Fruit fly (Drosophila melanogaster) whole organism, embryonic: ENCODE results near the gene CG14631.
A peak's percentile ranks its signal among the peaks of the same experiment; 100 is the strongest.

ENCODE experiments used
- B-H2 ChIP-seq: fragments of 200-800 bp; sonication (Bioruptor generic); optimal IDR thresholded peaks from 2 replicates; lab custom pipeline; 2018; ENCODE audit warnings: missing biosample characterization, mild to moderate bottlenecking, missing genetic modification characterization
- C15 ChIP-seq: fragments of 200-800 bp; sonication (Bioruptor generic); IDR thresholded peaks from 3 replicates; pipeline ENCODE4 v1.3.6; 2022; ENCODE audit warnings: missing biosample characterization, missing genetic modification characterization
- CG11560 ChIP-seq: fragments of 200-800 bp; sonication (Bioruptor generic); IDR thresholded peaks from 3 replicates; pipeline ENCODE4 v1.3.6; 2022; ENCODE audit warnings: missing biosample characterization, missing genetic modification characterization
- CG11723 ChIP-seq: fragments of 200-800 bp; sonication (Bioruptor generic); optimal IDR thresholded peaks from 2 replicates; lab custom pipeline; 2017; ENCODE audit warnings: missing biosample characterization, mild to moderate bottlenecking, missing genetic modification characterization
- CG15514 ChIP-seq: fragments of 200-800 bp; sonication (Bioruptor generic); optimal IDR thresholded peaks from 3 replicates; lab custom pipeline; 2017; ENCODE audit warnings: missing biosample characterization, missing genetic modification characterization, mild to moderate bottlenecking, moderate library complexity, missing genetic modification reagents
- CG17186 ChIP-seq: fragments of 200-800 bp; sonication (Bioruptor generic); optimal IDR thresholded peaks from 3 replicates; lab custom pipeline; 2017; ENCODE audit warnings: missing biosample characterization, missing genetic modification reagents, missing genetic modification characterization
- CG17359 ChIP-seq: fragments of 200-800 bp; sonication (Bioruptor generic); optimal IDR thresholded peaks from 3 replicates; lab custom pipeline; 2018; ENCODE audit warnings: missing biosample characterization, mild to moderate bottlenecking, missing genetic modification characterization, moderate library complexity
- CG17361 ChIP-seq: fragments of 200-800 bp; sonication (Bioruptor generic); IDR thresholded peaks from 3 replicates; pipeline ENCODE4 v1.3.6; 2022; ENCODE audit warnings: missing biosample characterization, missing genetic modification characterization
- CG17385 ChIP-seq: fragments of 200-800 bp; sonication (Bioruptor generic); optimal IDR thresholded peaks from 3 replicates; lab custom pipeline; 2018; ENCODE audit warnings: missing biosample characterization, mild to moderate bottlenecking, missing genetic modification characterization
- CG2116 ChIP-seq: fragments of 200-800 bp; sonication (Bioruptor generic); optimal IDR thresholded peaks from 3 replicates; lab custom pipeline; 2018; ENCODE audit warnings: missing biosample characterization, mild to moderate bottlenecking, missing genetic modification characterization
- CG2129 ChIP-seq: fragments of 200-800 bp; sonication (Bioruptor generic); IDR thresholded peaks from 2 replicates; pipeline ENCODE4 v1.3.6; 2022; ENCODE audit warnings: missing biosample characterization, missing genetic modification characterization; ENCODE audit not compliant: partially characterized antibody
- CG31365 ChIP-seq: fragments of 200-800 bp; sonication (Bioruptor generic); optimal IDR thresholded peaks from 2 replicates; lab custom pipeline; 2018; ENCODE audit warnings: missing biosample characterization, mild to moderate bottlenecking, missing genetic modification characterization
- CG3726 ChIP-seq: fragments of 200-800 bp; sonication (Bioruptor generic); IDR thresholded peaks from 3 replicates; pipeline ENCODE4, ENCODE4 v1.3.6; 2022; ENCODE audit warnings: missing biosample characterization, missing genetic modification characterization
- CG6683 ChIP-seq: fragments of 200-800 bp; sonication (Bioruptor generic); optimal IDR thresholded peaks from 2 replicates; lab custom pipeline; 2017; ENCODE audit warnings: missing biosample characterization, mild to moderate bottlenecking, missing genetic modification characterization, missing genetic modification reagents
- CG7987 ChIP-seq: fragments of 200-800 bp; sonication (Bioruptor generic); optimal IDR thresholded peaks from 2 replicates; lab custom pipeline; 2018; ENCODE audit warnings: missing biosample characterization, mild to moderate bottlenecking, missing genetic modification characterization, moderate library complexity
- CG8089 ChIP-seq: fragments of 200-800 bp; sonication (Bioruptor generic); optimal IDR thresholded peaks from 3 replicates; lab custom pipeline; 2016; ENCODE audit warnings: missing biosample characterization, missing genetic modification characterization
- CG8359 ChIP-seq: fragments of 200-800 bp; sonication (Bioruptor generic); optimal IDR thresholded peaks from 2 replicates; lab custom pipeline; 2017; ENCODE audit warnings: missing biosample characterization, mild to moderate bottlenecking, missing genetic modification characterization, borderline replicate concordance
- CG8765 ChIP-seq: fragments of 200-800 bp; sonication (Bioruptor generic); IDR thresholded peaks from 2 replicates; pipeline ENCODE4 v1.3.6; 2022; ENCODE audit warnings: missing biosample characterization, missing genetic modification characterization
- Camta ChIP-seq: fragments of 200-800 bp; sonication (Bioruptor generic); optimal IDR thresholded peaks from 2 replicates; lab custom pipeline; 2016; ENCODE audit warnings: missing biosample characterization, missing genetic modification characterization
- Ets97D ChIP-seq: fragments of 200-800 bp; sonication (Bioruptor generic); optimal IDR thresholded peaks from 3 replicates; lab custom pipeline; 2016; ENCODE audit warnings: missing biosample characterization, missing genetic modification characterization
- HLHmδ ChIP-seq: fragments of 200-800 bp; sonication (Bioruptor generic); optimal IDR thresholded peaks from 2 replicates; lab custom pipeline; 2018; ENCODE audit warnings: missing biosample characterization, mild to moderate bottlenecking, missing genetic modification characterization, moderate library complexity
- Hr78 ChIP-seq, 2 experiments: fragments of 200-800 bp in 1 of 2; fragments of >200 bp in 1 of 2; sonication (Bioruptor generic) in 1 of 2; optimal IDR thresholded peaks; 2 replicates each; lab custom pipeline; 2017 to 2019; ENCODE audit warnings: missing biosample characterization in 2 of 2, missing genetic modification characterization in 2 of 2, mild to moderate bottlenecking in 1 of 2, moderate library complexity in 1 of 2
- MESR4 ChIP-seq: fragments of 200-800 bp; sonication (Bioruptor generic); optimal IDR thresholded peaks from 2 replicates; lab custom pipeline; 2018; ENCODE audit warnings: missing biosample characterization, mild to moderate bottlenecking, missing genetic modification characterization, moderate library complexity
- Myb ChIP-seq: fragments of 200-800 bp; sonication (Bioruptor generic); optimal IDR thresholded peaks from 2 replicates; lab custom pipeline; 2016; ENCODE audit warnings: missing biosample characterization, missing genetic modification characterization
- NK7.1 ChIP-seq: fragments of 200-800 bp; sonication (Bioruptor generic); optimal IDR thresholded peaks from 3 replicates; lab custom pipeline; 2016; ENCODE audit warnings: missing biosample characterization, missing genetic modification characterization
- Nf-YA ChIP-seq: fragments of 200-800 bp; sonication (Bioruptor generic); IDR thresholded peaks from 2 replicates; pipeline ENCODE4 v1.3.6; 2022; ENCODE audit warnings: missing biosample characterization, missing genetic modification characterization
- Nf-YC ChIP-seq: fragments of 200-800 bp; optimal IDR thresholded peaks from 3 replicates; lab custom pipeline; 2019; ENCODE audit warnings: missing biosample characterization, mild to moderate bottlenecking, missing genetic modification characterization, moderate library complexity
- Sin3A ChIP-seq: fragments of >200 bp; optimal IDR thresholded peaks from 2 replicates; lab custom pipeline; 2018
- Sry-δ ChIP-seq: fragments of 200-800 bp; sonication (Bioruptor generic); optimal IDR thresholded peaks from 2 replicates; lab custom pipeline; 2016; ENCODE audit warnings: missing biosample characterization, missing genetic modification characterization
- ab ChIP-seq: fragments of 200-800 bp; sonication (Bioruptor generic); optimal IDR thresholded peaks from 2 replicates; lab custom pipeline; 2016; ENCODE audit warnings: missing biosample characterization, missing genetic modification characterization
- abd-A ChIP-seq: fragments of 200-800 bp; sonication (Bioruptor generic); optimal IDR thresholded peaks from 3 replicates; lab custom pipeline; 2019; ENCODE audit warnings: missing biosample characterization, mild to moderate bottlenecking, missing genetic modification characterization, moderate library complexity
- amos ChIP-seq: fragments of 200-800 bp; sonication (Bioruptor generic); IDR thresholded peaks from 2 replicates; pipeline ENCODE4 v1.3.6; 2022; ENCODE audit warnings: missing biosample characterization, missing genetic modification characterization; ENCODE audit not compliant: partially characterized antibody
- bowl ChIP-seq: fragments of 200-800 bp; sonication (Bioruptor generic); IDR thresholded peaks from 2 replicates; pipeline ENCODE4 v1.3.6; 2022; ENCODE audit warnings: missing biosample characterization, missing genetic modification characterization
- cad ChIP-seq: fragments of >200 bp; optimal IDR thresholded peaks from 2 replicates; lab custom pipeline; 2017; ENCODE audit warnings: missing biosample characterization, missing genetic modification characterization
- caup ChIP-seq: fragments of 200-800 bp; sonication (Bioruptor generic); optimal IDR thresholded peaks from 3 replicates; lab custom pipeline; 2017; ENCODE audit warnings: missing biosample characterization, mild to moderate bottlenecking, missing genetic modification characterization, moderate library complexity; ENCODE audit not compliant: severe bottlenecking
- ci ChIP-seq: fragments of 200-800 bp; sonication (Bioruptor generic); IDR thresholded peaks from 3 replicates; pipeline ENCODE4 v1.3.6; 2022; ENCODE audit warnings: missing biosample characterization, missing genetic modification characterization
- dmrt11E ChIP-seq: fragments of 200-800 bp; sonication (Bioruptor generic); optimal IDR thresholded peaks from 3 replicates; lab custom pipeline; 2018; ENCODE audit warnings: missing biosample characterization, mild to moderate bottlenecking, missing genetic modification characterization, moderate library complexity
- gfzf ChIP-seq: fragments of 200-800 bp; sonication (Bioruptor generic); optimal IDR thresholded peaks from 2 replicates; lab custom pipeline; 2016; ENCODE audit warnings: missing biosample characterization, mild to moderate bottlenecking, missing genetic modification characterization, moderate library complexity
- gsb-n ChIP-seq: fragments of 200-800 bp; sonication (Bioruptor generic); optimal IDR thresholded peaks from 3 replicates; lab custom pipeline; 2018; ENCODE audit warnings: missing biosample characterization, mild to moderate bottlenecking, missing genetic modification characterization
- lilli ChIP-seq: fragments of 200-800 bp; sonication (Bioruptor generic); optimal IDR thresholded peaks from 3 replicates; lab custom pipeline; 2016; ENCODE audit warnings: missing biosample characterization, missing genetic modification characterization
- mirr ChIP-seq: fragments of 200-800 bp; sonication (Bioruptor generic); optimal IDR thresholded peaks from 3 replicates; lab custom pipeline; 2018; ENCODE audit warnings: missing biosample characterization, mild to moderate bottlenecking, missing genetic modification characterization
- nerfin-1 ChIP-seq: fragments of 200-800 bp; sonication (Bioruptor generic); optimal IDR thresholded peaks from 3 replicates; lab custom pipeline; 2019; ENCODE audit warnings: missing biosample characterization, mild to moderate bottlenecking, missing genetic modification characterization, moderate library complexity
- nerfin-2 ChIP-seq: fragments of 200-800 bp; sonication (Bioruptor generic); IDR thresholded peaks from 2 replicates; pipeline ENCODE4 v1.3.6; 2022; ENCODE audit warnings: missing biosample characterization, missing genetic modification characterization; ENCODE audit not compliant: partially characterized antibody
- run ChIP-seq: fragments of 200-800 bp; sonication (Bioruptor generic); optimal IDR thresholded peaks from 3 replicates; lab custom pipeline; 2018; ENCODE audit warnings: missing biosample characterization, mild to moderate bottlenecking, missing genetic modification characterization
- stwl ChIP-seq: fragments of 200-800 bp; sonication (Bioruptor generic); optimal IDR thresholded peaks from 3 replicates; lab custom pipeline; 2018; ENCODE audit warnings: missing biosample characterization, mild to moderate bottlenecking, missing genetic modification characterization, moderate library complexity
- unc-4 ChIP-seq: fragments of 200-800 bp; sonication (Bioruptor generic); IDR thresholded peaks from 2 replicates; pipeline ENCODE4 v1.3.6; 2022; ENCODE audit warnings: missing biosample characterization, missing genetic modification characterization; ENCODE audit not compliant: partially characterized antibody
- vvl ChIP-seq: fragments of 200-800 bp; sonication (Bioruptor generic); IDR thresholded peaks from 2 replicates; pipeline ENCODE4 v1.3.6; 2022; ENCODE audit warnings: missing biosample characterization, missing genetic modification characterization
- wek ChIP-seq: fragments of 200-800 bp; sonication (Bioruptor generic); optimal IDR thresholded peaks from 3 replicates; lab custom pipeline; 2018; ENCODE audit warnings: missing biosample characterization, mild to moderate bottlenecking, missing genetic modification characterization, moderate library complexity
- zen ChIP-seq: fragments of 200-800 bp; sonication (Bioruptor generic); optimal IDR thresholded peaks from 3 replicates; lab custom pipeline; 2018; ENCODE audit warnings: missing biosample characterization, mild to moderate bottlenecking, missing genetic modification characterization, moderate library complexity

Gene CG14631

dm6 chrX:1026511-1026910 is 14.7 kb downstream of the CG14631 start, which contains the start of the genes CG32814, CG11638 and CG3021:
CG32814 (minus strand) TSS chrX:1026700.
CG11638 (minus strand) TSS chrX:1026703.
CG3021 (plus strand) TSS chrX:1026791.
- TF ChIP-seq wek, result peak; percentile 0
- TF ChIP-seq B-H2, result peak; percentile 5
- TF ChIP-seq nerfin-2 (GFP tag; lab: Robert Waterston, UW), result no peak
- TF ChIP-seq Camta (GFP tag; lab: Kevin White, UChicago), result no peak
- peak; percentile 23 for TF ChIP-seq CG17359 (tag; lab: Kevin White, UChicago)
- TF ChIP-seq ab (GFP tag; lab: Kevin White, UChicago), result no peak
- TF ChIP-seq Hr78 (GFP tag; optimal IDR thresholded peaks at IDR 0.05; lab: Kevin White, UChicago), result no peak
- peak; percentile 60 for TF ChIP-seq Myb
- TF ChIP-seq stwl (tag; lab: Kevin White, UChicago), result peak; percentile 86
- TF ChIP-seq CG17186 (GFP tag; lab: Kevin White, UChicago), result no peak
- peak; percentile 40 for TF ChIP-seq Sry-δ
- no peak for TF ChIP-seq dmrt11E (tag; lab: Kevin White, UChicago)
- TF ChIP-seq mirr (GFP tag; lab: Kevin White, UChicago), result peak; percentile 9
- TF ChIP-seq nerfin-1 (tag; lab: Kevin White, UChicago), result peak; percentile 41
- no peak for TF ChIP-seq CG8765
- 0 out of 3 replicates have a peak, but pooled peaks have one; percentile 21 for TF ChIP-seq CG17361 (GFP tag; lab: Robert Waterston, UW)
- TF ChIP-seq CG6683 (GFP tag; lab: Kevin White, UChicago), result no peak
- no peak for TF ChIP-seq run (tag; lab: Kevin White, UChicago)
- TF ChIP-seq ci (GFP tag; lab: Robert Waterston, UW), result peak; percentile 79
- TF ChIP-seq MESR4 (GFP tag; lab: Kevin White, UChicago), result peak; percentile 36
- peak; percentile 59; the same call in 1 of the 2 replicates for TF ChIP-seq amos (GFP tag; lab: Robert Waterston, UW)
- no peak for TF ChIP-seq NK7.1 (GFP tag; lab: Kevin White, UChicago)
- no peak for TF ChIP-seq CG8089 (GFP tag; lab: Kevin White, UChicago)
- TF ChIP-seq CG2129 (GFP tag; lab: Robert Waterston, UW), result no peak
- peak; percentile 23 for TF ChIP-seq CG2116 (GFP tag; lab: Kevin White, UChicago)
- peak; percentile 45 for TF ChIP-seq CG7987 (GFP tag; lab: Kevin White, UChicago)
- TF ChIP-seq Ets97D (GFP tag; lab: Kevin White, UChicago), result peak; percentile 88
- TF ChIP-seq zen (tag; lab: Kevin White, UChicago), result peak; percentile 4
- no peak for TF ChIP-seq lilli (GFP tag; lab: Kevin White, UChicago)
- 0 out of 2 replicates have a peak, but pooled peaks have one; percentile 19 for TF ChIP-seq bowl (GFP tag; lab: Robert Waterston, UW)
- peak; percentile 45 for TF ChIP-seq caup (GFP tag; lab: Kevin White, UChicago)
- peak; percentile 78 for TF ChIP-seq CG15514 (GFP tag; lab: Kevin White, UChicago)
- TF ChIP-seq C15 (GFP tag; lab: Robert Waterston, UW), result no peak
- peak; percentile 46 for TF ChIP-seq HLHmδ
- no peak for TF ChIP-seq Sin3A (lab: Kevin White, UChicago)
- peak; percentile 73 for TF ChIP-seq gfzf (GFP tag; lab: Kevin White, UChicago)
- TF ChIP-seq unc-4 (GFP tag; lab: Robert Waterston, UW), result peak; percentile 53; the same call in 1 of the 2 replicates
- TF ChIP-seq CG11560, result no peak
- peak; percentile 37 for TF ChIP-seq CG31365
- TF ChIP-seq CG17385 (GFP tag; lab: Kevin White, UChicago), result peak; percentile 6
- no peak for TF ChIP-seq CG11723 (GFP tag; lab: Kevin White, UChicago)
- no peak for TF ChIP-seq cad (GFP tag; lab: Kevin White, UChicago)
- TF ChIP-seq Nf-YA, result no peak
- peak; percentile 17 for TF ChIP-seq Nf-YC (tag; lab: Kevin White, UChicago)
- no peak for TF ChIP-seq CG8359 (GFP tag; lab: Kevin White, UChicago)
- TF ChIP-seq vvl (GFP tag; lab: Robert Waterston, UW), result peak; percentile 21; the same call in 1 of the 2 replicates
- TF ChIP-seq abd-A, result peak; percentile 33
- no peak for TF ChIP-seq CG3726 (GFP tag; lab: Robert Waterston, UW)
- TF ChIP-seq gsb-n (tag; lab: Kevin White, UChicago), result peak; percentile 43
